Fruit fly (Drosophila melanogaster): ENCODE data around the gene CG17751.

Gene CG17751

dm6 chr3R:19606954-19607353 lies at the start of gene CG17751:
Gene CG17751 (plus strand): TSS chr3R:19607254.
- TF ChIP-seq CTCF (optimal IDR thresholded peaks at IDR 0.05) (no peak), CG8478 (optimal IDR thresholded peaks at IDR 0.05) (no peak)

- TF ChIP-seq CTCF (optimal IDR thresholded peaks at IDR 0.05) (no peak), CG8478 (optimal IDR thresholded peaks at IDR 0.05) (no peak)
Observed at dm6 chr3R:19568736-19569135, 38.3 kb upstream of the CG17751 start.

- no peak for TF ChIP-seq CG8478 (optimal IDR thresholded peaks at IDR 0.05)
- TF ChIP-seq CTCF (optimal IDR thresholded peaks at IDR 0.05): no peak
Observed at dm6 chr3R:19569139-19569538, 37.9 kb upstream of the CG17751 start.

- TF ChIP-seq CTCF (optimal IDR thresholded peaks at IDR 0.05): no peak
- no peak for TF ChIP-seq CG8478 (optimal IDR thresholded peaks at IDR 0.05)
Observed at dm6 chr3R:19569654-19570053, 37.4 kb upstream of the CG17751 start.

dm6 chr3R:19571195-19571594 lies 35.9 kb upstream of the CG17751 start:
- TF ChIP-seq CTCF (optimal IDR thresholded peaks at IDR 0.05): no peak
- no peak for TF ChIP-seq CG8478 (optimal IDR thresholded peaks at IDR 0.05)

- TF ChIP-seq CG8478 (optimal IDR thresholded peaks at IDR 0.05) (no peak), CTCF (optimal IDR thresholded peaks at IDR 0.05) (no peak)
Observed at dm6 chr3R:19571938-19572337, 35.1 kb upstream of the CG17751 start.

- TF ChIP-seq CG8478 (optimal IDR thresholded peaks at IDR 0.05) (no peak), CTCF (optimal IDR thresholded peaks at IDR 0.05) (no peak)
Observed at dm6 chr3R:19581829-19582228, 25.2 kb upstream of the CG17751 start.

dm6 chr3R:19583311-19583710 lies 23.7 kb upstream of the CG17751 start:
- TF ChIP-seq CG8478 (optimal IDR thresholded peaks at IDR 0.05) (no peak), CTCF (optimal IDR thresholded peaks at IDR 0.05) (no peak)

- TF ChIP-seq CTCF (optimal IDR thresholded peaks at IDR 0.05): no peak
- no peak for TF ChIP-seq CG8478 (optimal IDR thresholded peaks at IDR 0.05)
Observed at dm6 chr3R:19584818-19585217, 22.2 kb upstream of the CG17751 start.

- no peak for TF ChIP-seq CTCF (optimal IDR thresholded peaks at IDR 0.05)
- no peak for TF ChIP-seq CG8478 (optimal IDR thresholded peaks at IDR 0.05)
Observed at dm6 chr3R:19586319-19586718, 20.7 kb upstream of the CG17751 start.

- TF ChIP-seq CG8478 (optimal IDR thresholded peaks at IDR 0.05) (no peak), CTCF (optimal IDR thresholded peaks at IDR 0.05) (no peak)
Observed at dm6 chr3R:19587652-19588051, 19.4 kb upstream of the CG17751 start.

- TF ChIP-seq CG8478 (optimal IDR thresholded peaks at IDR 0.05): no peak
- TF ChIP-seq CTCF (optimal IDR thresholded peaks at IDR 0.05): no peak
Observed at dm6 chr3R:19598855-19599254, 8.2 kb upstream of the CG17751 start, which contains the start of gene Cpr92A. Gene Cpr92A (minus strand): TSS chr3R:19598955.

- TF ChIP-seq CG8478 (optimal IDR thresholded peaks at IDR 0.05) (no peak), CTCF (optimal IDR thresholded peaks at IDR 0.05) (no peak)
Observed at dm6 chr3R:19600335-19600734, 6.7 kb upstream of the CG17751 start, which contains the start of gene CG7333. Gene CG7333 (plus strand): TSS chr3R:19600635.

- TF ChIP-seq CG8478 (optimal IDR thresholded peaks at IDR 0.05): no peak
- no peak for TF ChIP-seq CTCF (optimal IDR thresholded peaks at IDR 0.05)
Observed at dm6 chr3R:19602996-19603395, 4.1 kb upstream of the CG17751 start, which contains the start of gene CG7342. Gene CG7342 (plus strand): TSS chr3R:19603375.

dm6 chr3R:19609925-19610324 lies 2.9 kb downstream of the CG17751 start, which contains the start of gene CG17752:
Gene CG17752 (plus strand): TSS chr3R:19610225.
- TF ChIP-seq CTCF (optimal IDR thresholded peaks at IDR 0.05) (no peak), CG8478 (optimal IDR thresholded peaks at IDR 0.05) (no peak)

dm6 chr3R:19612908-19613431 lies 5.9 kb downstream of the CG17751 start, which contains the start of gene CG16727:
Gene CG16727 (plus strand): TSS chr3R:19613381.
- no peak for TF ChIP-seq CG8478 (optimal IDR thresholded peaks at IDR 0.05)
- no peak for TF ChIP-seq CTCF (optimal IDR thresholded peaks at IDR 0.05)

- no peak for TF ChIP-seq CG8478 (optimal IDR thresholded peaks at IDR 0.05)
- no peak for TF ChIP-seq CTCF (optimal IDR thresholded peaks at IDR 0.05)
Observed at dm6 chr3R:19619908-19620307, 12.9 kb downstream of the CG17751 start.
